Worm (Caenorhabditis elegans) whole organism, midembryonic: Measurements from ENCODE around the gene B0334.10.

ENCODE experiments used
- T22C8.4 ChIP-seq: fragments of 200-800 bp; sonication (Bioruptor generic); IDR thresholded peaks from 2 replicates; pipeline ENCODE4 v1.3.6; 2022; ENCODE audit warnings: missing genetic modification characterization, missing compliant biosample characterization
- flt-1 ChIP-seq: fragments of 200-800 bp; sonication (Bioruptor generic); IDR thresholded peaks from 2 replicates; pipeline ENCODE4 v1.3.6; 2022; ENCODE audit warnings: missing genetic modification characterization, missing compliant biosample characterization
- med-1 ChIP-seq: sonication (generic microtip); optimal IDR thresholded peaks from 2 replicates; lab custom pipeline; 2017; ENCODE audit warnings: missing genetic modification characterization, mild to moderate bottlenecking, missing compliant biosample characterization, antibody characterized with exemption, missing genetic modification reagents; ENCODE audit not compliant: insufficient read depth
- ref-1 ChIP-seq: fragments of 200-800 bp; sonication (Bioruptor generic); conservative IDR thresholded peaks from 2 replicates; pipeline ENCODE4 v1.3.6; 2022; ENCODE audit warnings: missing genetic modification reagents, missing genetic modification characterization, missing compliant biosample characterization
- tab-1 ChIP-seq: fragments of 200-800 bp; sonication (Bioruptor generic); IDR thresholded peaks from 2 replicates; pipeline ENCODE4 v1.3.6; 2022; ENCODE audit warnings: missing genetic modification characterization, missing compliant biosample characterization
- ztf-23 ChIP-seq: fragments of 200-800 bp; sonication (Bioruptor generic); IDR thresholded peaks from 2 replicates; pipeline ENCODE4 v1.3.6; 2022; ENCODE audit warnings: missing genetic modification reagents, missing genetic modification characterization, missing compliant biosample characterization
- ztf-29 ChIP-seq: fragments of 200-800 bp; sonication (Bioruptor generic); IDR thresholded peaks from 2 replicates; pipeline ENCODE4 v1.3.6; 2022; ENCODE audit warnings: missing genetic modification reagents, missing genetic modification characterization, missing compliant biosample characterization

- TF ChIP-seq med-1 (GFP tag; lab: Kevin White, UChicago) (no peak), flt-1 (GFP tag; lab: Robert Waterston, UW) (no peak), tab-1 (GFP tag; lab: Robert Waterston, UW) (no peak), ztf-23 (no peak), ref-1 (no peak), T22C8.4 (GFP tag; lab: Robert Waterston, UW) (no peak), ztf-29 (GFP tag; lab: Robert Waterston, UW) (no peak)
Measured at ce11 chrII:11495307-11495706, 23.0 kb upstream of the B0334.10 start, which contains the start of the genes ooc-3 and B0334.4.
